Fruit fly (Drosophila melanogaster) whole organism, embryonic: ENCODE results near the gene Kmn1.

ENCODE experiments used
- C15 ChIP-seq: fragments of 200-800 bp; sonication (Bioruptor generic); IDR thresholded peaks from 3 replicates; pipeline ENCODE4 v1.3.6; 2022; ENCODE audit warnings: missing biosample characterization, missing genetic modification characterization
- CG10209 ChIP-seq: fragments of 200-800 bp; sonication (Bioruptor generic); optimal IDR thresholded peaks from 3 replicates; lab custom pipeline; 2017; ENCODE audit warnings: missing biosample characterization, mild to moderate bottlenecking, missing genetic modification characterization, missing genetic modification reagents
- CG12104 ChIP-seq: fragments of 200-800 bp; sonication (Bioruptor generic); optimal IDR thresholded peaks from 3 replicates; lab custom pipeline; 2016; ENCODE audit warnings: missing biosample characterization, missing genetic modification characterization
- CG2678 ChIP-seq: fragments of 200-800 bp; sonication (Bioruptor generic); optimal IDR thresholded peaks from 3 replicates; lab custom pipeline; 2019; ENCODE audit warnings: missing biosample characterization, mild to moderate bottlenecking, missing genetic modification characterization, moderate library complexity
- CG2889 ChIP-seq: fragments of 200-800 bp; sonication (Bioruptor generic); IDR thresholded peaks from 3 replicates; pipeline ENCODE4 v1.3.6; 2022; ENCODE audit warnings: missing biosample characterization, missing genetic modification characterization
- CG30403 ChIP-seq: fragments of 200-800 bp; sonication (Bioruptor generic); optimal IDR thresholded peaks from 3 replicates; lab custom pipeline; 2016; ENCODE audit warnings: missing biosample characterization, missing genetic modification characterization
- CG31388 ChIP-seq: fragments of 200-800 bp; sonication (Bioruptor generic); optimal IDR thresholded peaks from 2 replicates; lab custom pipeline; 2016; ENCODE audit warnings: missing biosample characterization, missing genetic modification characterization
- CG32532 ChIP-seq: fragments of 200-800 bp; sonication (Bioruptor generic); IDR thresholded peaks from 2 replicates; pipeline ENCODE4 v1.3.6; 2022; ENCODE audit warnings: missing biosample characterization, missing genetic modification characterization
- CG4328 ChIP-seq: fragments of 200-800 bp; sonication (Bioruptor generic); optimal IDR thresholded peaks from 3 replicates; lab custom pipeline; 2017; ENCODE audit warnings: missing biosample characterization, missing genetic modification reagents, missing genetic modification characterization
- CG5180 ChIP-seq: fragments of 200-800 bp; sonication (Bioruptor generic); optimal IDR thresholded peaks from 3 replicates; lab custom pipeline; 2017; ENCODE audit warnings: missing biosample characterization, missing genetic modification characterization, mild to moderate bottlenecking, moderate library complexity, missing genetic modification reagents
- CG6765 ChIP-seq: fragments of 200-800 bp; sonication (Bioruptor generic); optimal IDR thresholded peaks from 3 replicates; lab custom pipeline; 2017; ENCODE audit warnings: missing biosample characterization, mild to moderate bottlenecking, missing genetic modification characterization
- CG6791 ChIP-seq: fragments of 200-800 bp; sonication (Bioruptor generic); IDR thresholded peaks from 3 replicates; pipeline ENCODE4 v1.3.6; 2022; ENCODE audit warnings: missing biosample characterization, missing genetic modification characterization; ENCODE audit not compliant: partially characterized antibody
- CG7271 ChIP-seq: fragments of 200-800 bp; sonication (Bioruptor generic); optimal IDR thresholded peaks from 2 replicates; lab custom pipeline; 2018; ENCODE audit warnings: missing biosample characterization, mild to moderate bottlenecking, missing genetic modification characterization, moderate library complexity
- CG8924 ChIP-seq: fragments of 200-800 bp; optimal IDR thresholded peaks from 3 replicates; lab custom pipeline; 2019; ENCODE audit warnings: missing biosample characterization, mild to moderate bottlenecking, missing genetic modification characterization, moderate library complexity
- CG9609 ChIP-seq: fragments of 200-800 bp; sonication (Bioruptor generic); optimal IDR thresholded peaks from 3 replicates; lab custom pipeline; 2016; ENCODE audit warnings: missing biosample characterization, missing genetic modification characterization
- D19B ChIP-seq: fragments of 200-800 bp; sonication (Bioruptor generic); optimal IDR thresholded peaks from 2 replicates; lab custom pipeline; 2017; ENCODE audit warnings: missing biosample characterization, mild to moderate bottlenecking, missing genetic modification characterization
- Dbx ChIP-seq: fragments of 200-800 bp; sonication (Bioruptor generic); IDR thresholded peaks from 3 replicates; pipeline ENCODE4 v1.3.6; 2022; ENCODE audit warnings: missing biosample characterization, missing genetic modification characterization
- E2f1 ChIP-seq: fragments of 200-800 bp; sonication (Bioruptor generic); IDR thresholded peaks from 2 replicates; pipeline ENCODE4 v1.3.6; 2022; ENCODE audit warnings: missing biosample characterization, missing genetic modification characterization
- Eip74EF ChIP-seq, 2 experiments: fragments of 200-800 bp in 1 of 2; fragments of >200 bp in 1 of 2; sonication (Bioruptor generic) in 1 of 2; optimal IDR thresholded peaks; 2 replicates each; lab custom pipeline; 2017 to 2019; ENCODE audit warnings: missing biosample characterization in 2 of 2, missing genetic modification characterization in 2 of 2, mild to moderate bottlenecking in 1 of 2, moderate library complexity in 1 of 2
- Fer2 ChIP-seq: fragments of 200-800 bp; sonication (Bioruptor generic); optimal IDR thresholded peaks from 2 replicates; lab custom pipeline; 2018; ENCODE audit warnings: missing biosample characterization, mild to moderate bottlenecking, missing genetic modification characterization, moderate library complexity
- HmgZ ChIP-seq: fragments of 200-800 bp; sonication (Bioruptor generic); optimal IDR thresholded peaks from 2 replicates; lab custom pipeline; 2018; ENCODE audit warnings: missing biosample characterization, mild to moderate bottlenecking, missing genetic modification characterization
- Max ChIP-seq: fragments of 200-800 bp; sonication (Bioruptor generic); optimal IDR thresholded peaks from 2 replicates; lab custom pipeline; 2016; ENCODE audit warnings: missing biosample characterization, mild to moderate bottlenecking, missing genetic modification characterization
- Meics ChIP-seq: fragments of 200-800 bp; sonication (Bioruptor generic); optimal IDR thresholded peaks from 2 replicates; lab custom pipeline; 2017; ENCODE audit warnings: missing biosample characterization, mild to moderate bottlenecking, missing genetic modification characterization
- Mrtf ChIP-seq: fragments of 200-800 bp; sonication (Bioruptor generic); IDR thresholded peaks from 3 replicates; pipeline ENCODE4 v1.3.6; 2022; ENCODE audit warnings: missing biosample characterization, missing genetic modification characterization
- Neu2 ChIP-seq: fragments of 200-800 bp; sonication (Bioruptor generic); optimal IDR thresholded peaks from 3 replicates; lab custom pipeline; 2016; ENCODE audit warnings: missing biosample characterization, missing genetic modification characterization, borderline replicate concordance
- Opbp ChIP-seq: fragments of 200-800 bp; sonication (Bioruptor generic); IDR thresholded peaks from 3 replicates; pipeline ENCODE4 v1.3.6; 2022; ENCODE audit warnings: missing biosample characterization, missing genetic modification characterization; ENCODE audit not compliant: partially characterized antibody
- Xbp1 ChIP-seq: fragments of 200-800 bp; sonication (Bioruptor generic); optimal IDR thresholded peaks from 3 replicates; lab custom pipeline; 2016; ENCODE audit warnings: missing biosample characterization, mild to moderate bottlenecking, missing genetic modification characterization
- al ChIP-seq: fragments of 200-800 bp; sonication (Bioruptor generic); IDR thresholded peaks from 2 replicates; pipeline ENCODE4 v1.3.6; 2022; ENCODE audit warnings: missing biosample characterization, missing genetic modification characterization
- aop ChIP-seq: fragments of 200-800 bp; sonication (Bioruptor generic); IDR thresholded peaks from 2 replicates; pipeline ENCODE4 v1.3.6; 2022; ENCODE audit warnings: missing biosample characterization, missing genetic modification characterization
- bab2 ChIP-seq: fragments of 200-800 bp; sonication (Bioruptor generic); optimal IDR thresholded peaks from 2 replicates; lab custom pipeline; 2016; ENCODE audit warnings: missing biosample characterization, missing genetic modification characterization
- bsh ChIP-seq, 2 experiments: fragments of 200-800 bp; sonication (Bioruptor generic); optimal IDR thresholded peaks; 2 replicates each; lab custom pipeline; 2017 to 2018; ENCODE audit warnings: mild to moderate bottlenecking in 2 of 2, missing biosample characterization in 2 of 2, missing genetic modification characterization in 2 of 2, moderate library complexity in 1 of 2
- da ChIP-seq: fragments of 200-800 bp; sonication (Bioruptor generic); optimal IDR thresholded peaks from 2 replicates; lab custom pipeline; 2016; ENCODE audit warnings: missing biosample characterization, missing genetic modification characterization
- danr ChIP-seq: fragments of 200-800 bp; sonication (Bioruptor generic); IDR thresholded peaks from 2 replicates; pipeline ENCODE4 v1.3.6; 2022; ENCODE audit warnings: missing biosample characterization, missing genetic modification characterization
- dmrt99B ChIP-seq: fragments of 200-800 bp; sonication (Bioruptor generic); optimal IDR thresholded peaks from 2 replicates; lab custom pipeline; 2018; ENCODE audit warnings: missing biosample characterization, mild to moderate bottlenecking, missing genetic modification characterization, moderate library complexity
- her ChIP-seq: fragments of 200-800 bp; sonication (Bioruptor generic); optimal IDR thresholded peaks from 2 replicates; lab custom pipeline; 2016; ENCODE audit warnings: missing biosample characterization, missing genetic modification characterization
- hth ChIP-seq: fragments of >200 bp; optimal IDR thresholded peaks from 2 replicates; lab custom pipeline; 2017; ENCODE audit warnings: inconsistent platforms
- lmd ChIP-seq: fragments of 200-800 bp; sonication (Bioruptor generic); IDR thresholded peaks from 2 replicates; pipeline ENCODE4 v1.3.6; 2022; ENCODE audit warnings: missing biosample characterization, missing genetic modification characterization
- mirr ChIP-seq: fragments of 200-800 bp; sonication (Bioruptor generic); optimal IDR thresholded peaks from 3 replicates; lab custom pipeline; 2018; ENCODE audit warnings: missing biosample characterization, mild to moderate bottlenecking, missing genetic modification characterization
- otp ChIP-seq: fragments of 200-800 bp; sonication (Bioruptor generic); IDR thresholded peaks from 3 replicates; pipeline ENCODE4, ENCODE4 v1.3.6; 2022; ENCODE audit warnings: missing biosample characterization, missing genetic modification characterization
- p53 ChIP-seq: fragments of 200-800 bp; sonication (Bioruptor generic); optimal IDR thresholded peaks from 2 replicates; lab custom pipeline; 2016; ENCODE audit warnings: missing biosample characterization, missing genetic modification characterization
- pfk ChIP-seq: fragments of 200-800 bp; sonication (Bioruptor generic); optimal IDR thresholded peaks from 2 replicates; lab custom pipeline; 2018; ENCODE audit warnings: missing biosample characterization, mild to moderate bottlenecking, missing genetic modification characterization, moderate library complexity
- pros ChIP-seq: fragments of 200-800 bp; sonication (Bioruptor generic); optimal IDR thresholded peaks from 3 replicates; lab custom pipeline; 2019; ENCODE audit warnings: missing biosample characterization, mild to moderate bottlenecking, missing genetic modification characterization, moderate library complexity
- repo ChIP-seq: fragments of 200-800 bp; sonication (Bioruptor generic); optimal IDR thresholded peaks from 2 replicates; lab custom pipeline; 2016; ENCODE audit warnings: missing biosample characterization, missing genetic modification characterization
- sc ChIP-seq, 3 experiments: fragments of >200 bp in 2 of 3; fragments of 200-800 bp in 1 of 3; sonication (Bioruptor generic) in 1 of 3; optimal IDR thresholded peaks; 2 replicates in 2 of 3; 3 replicates in 1 of 3; lab custom pipeline; 2017; ENCODE audit warnings: mild to moderate bottlenecking in 1 of 3, missing biosample characterization in 1 of 3, missing genetic modification characterization in 1 of 3, missing genetic modification reagents in 1 of 3
- sens-2 ChIP-seq: fragments of 200-800 bp; sonication (Bioruptor generic); IDR thresholded peaks from 2 replicates; pipeline ENCODE4 v1.3.6; 2022; ENCODE audit warnings: missing biosample characterization, missing genetic modification characterization
- stc ChIP-seq: fragments of 200-800 bp; sonication (Bioruptor generic); IDR thresholded peaks from 2 replicates; pipeline ENCODE4 v1.3.6; 2022; ENCODE audit warnings: missing biosample characterization, missing genetic modification characterization
- tna ChIP-seq: fragments of 200-800 bp; sonication (Bioruptor generic); IDR thresholded peaks from 2 replicates; pipeline ENCODE4 v1.3.6; 2022; ENCODE audit warnings: missing biosample characterization, missing genetic modification characterization; ENCODE audit not compliant: partially characterized antibody
- tup ChIP-seq: fragments of 200-800 bp; sonication (Bioruptor generic); optimal IDR thresholded peaks from 2 replicates; lab custom pipeline; 2016; ENCODE audit warnings: missing biosample characterization, mild to moderate bottlenecking, missing genetic modification characterization, moderate library complexity
- wor ChIP-seq: fragments of 200-800 bp; sonication (Bioruptor generic); IDR thresholded peaks from 2 replicates; pipeline ENCODE4 v1.3.6; 2022; ENCODE audit warnings: missing biosample characterization, missing genetic modification characterization

Kmn1 gene

DNA sequence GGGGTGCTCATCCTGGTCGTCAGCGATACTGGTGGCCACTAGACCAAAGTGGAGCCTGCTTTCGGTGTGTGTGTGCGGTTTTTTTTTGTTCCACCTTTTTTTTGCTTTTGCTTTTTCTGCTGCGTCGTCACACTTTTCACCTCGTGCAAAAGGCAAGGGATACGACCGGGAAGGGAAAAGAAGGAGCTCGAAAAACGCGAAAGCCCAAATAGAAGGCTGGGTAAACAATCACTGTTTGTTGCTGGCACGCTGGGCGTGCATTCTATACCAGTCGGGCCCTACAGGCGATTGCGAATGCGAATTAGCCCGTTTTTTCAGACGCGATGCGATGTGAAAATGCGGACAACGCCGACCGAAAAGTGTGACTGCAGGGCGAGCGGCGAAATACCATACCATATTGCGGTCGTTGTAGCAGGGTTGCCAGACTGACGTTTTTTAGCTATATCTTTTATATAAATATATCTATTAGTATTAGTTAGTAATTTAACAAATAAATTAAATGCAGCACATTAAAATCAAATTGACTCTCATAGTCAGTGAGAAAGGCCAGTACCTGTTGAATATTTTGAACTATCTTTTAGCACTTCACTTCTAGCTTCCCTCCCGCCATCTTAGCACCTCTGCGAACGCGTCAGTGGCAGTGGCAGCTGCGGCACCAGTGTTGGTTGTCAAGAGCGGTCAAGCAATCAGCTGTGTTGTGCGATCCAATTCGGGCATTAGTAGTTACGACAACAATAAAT is 2.1 kb downstream of the Kmn1 start, which contains the start of the genes Polr2A and CG11699 (continued):
- TF ChIP-seq Max (GFP tag; lab: Kevin White, UChicago) (peak; percentile 47), Opbp (0 out of 3 replicates have a peak, but pooled peaks have one; percentile 29), CG4328 (GFP tag; lab: Kevin White, UChicago) (no peak), CG5180 (GFP tag; lab: Kevin White, UChicago) (no peak), E2f1 (GFP tag; lab: Robert Waterston, UW) (no peak), p53 (no peak), CG12104 (peak; percentile 38), CG6765 (GFP tag; lab: Kevin White, UChicago) (no peak), pfk (no peak), mirr (GFP tag; lab: Kevin White, UChicago) (no peak), her (GFP tag; lab: Kevin White, UChicago) (no peak), CG6791 (GFP tag; lab: Robert Waterston, UW) (no peak), Meics (GFP tag; lab: Kevin White, UChicago) (peak; percentile 44), al (GFP tag; lab: Robert Waterston, UW) (peak; percentile 27; the same call in 1 of the 2 replicates), D19B (GFP tag; lab: Kevin White, UChicago) (no peak), C15 (GFP tag; lab: Robert Waterston, UW) (no peak), CG31388 (no peak), Mrtf (GFP tag; lab: Robert Waterston, UW) (no peak), sc (optimal IDR thresholded peaks at IDR 0.05; lab: Kevin White, UChicago) (no peak), sc (GFP tag; optimal IDR thresholded peaks at IDR 0.05; lab: Kevin White, UChicago) (no peak), CG8924 (tag; lab: Kevin White, UChicago) (peak; percentile 31), da (GFP tag; lab: Kevin White, UChicago) (no peak), dmrt99B (tag; lab: Kevin White, UChicago) (no peak), CG7271 (tag; lab: Kevin White, UChicago) (no peak), Eip74EF (GFP tag; optimal IDR thresholded peaks at IDR 0.05; lab: Kevin White, UChicago) (no peak), otp (GFP tag; lab: Robert Waterston, UW) (no peak), stc (GFP tag; lab: Robert Waterston, UW) (no peak), wor (GFP tag; lab: Robert Waterston, UW) (no peak), CG10209 (GFP tag; lab: Kevin White, UChicago) (no peak), Neu2 (GFP tag; lab: Kevin White, UChicago) (no peak), CG30403 (peak; percentile 57), bab2 (GFP tag; lab: Kevin White, UChicago) (no peak), danr (GFP tag; lab: Robert Waterston, UW) (no peak), pros (no peak), aop (GFP tag; lab: Robert Waterston, UW) (no peak), CG32532 (GFP tag; lab: Robert Waterston, UW) (peak; percentile 34; the same call in 1 of the 2 replicates), hth (lab: Kevin White, UChicago) (no peak), tna (GFP tag; lab: Robert Waterston, UW) (peak; percentile 23; the same call in 1 of the 2 replicates), sens-2 (GFP tag; lab: Robert Waterston, UW) (no peak), tup (GFP tag; lab: Kevin White, UChicago) (no peak), HmgZ (tag; lab: Kevin White, UChicago) (peak; percentile 63), Dbx (GFP tag; lab: Robert Waterston, UW) (peak; percentile 45; the same call in 2 of the 3 replicates), CG9609 (GFP tag; lab: Kevin White, UChicago) (no peak), Xbp1 (GFP tag; lab: Kevin White, UChicago) (peak; percentile 60), Fer2 (no peak), bsh (GFP tag; optimal IDR thresholded peaks at IDR 0.05; lab: Kevin White, UChicago) (peak; percentile 6 to 57), lmd (GFP tag; lab: Robert Waterston, UW) (peak; percentile 54; the same call in 1 of the 2 replicates), CG2678 (no peak), CG2889 (GFP tag; lab: Robert Waterston, UW) (no peak), repo (GFP tag; lab: Kevin White, UChicago) (no peak)
